Worm (Caenorhabditis elegans): ENCODE measurements around the gene C17B7.9.

ce11 chrV:3346434-3347019, 14.6 kb upstream of the C17B7.9 start, which contains the start of gene fbxa-65:
- no peak for TF ChIP-seq unc-3 (GFP tag; conservative IDR thresholded peaks at IDR 0.05)
- TF ChIP-seq unc-3 (tag; optimal IDR thresholded peaks at IDR 0.05) = no peak
- TF ChIP-seq ceh-6 (GFP tag; optimal IDR thresholded peaks at IDR 0.05) = no peak
- no peak for TF ChIP-seq ceh-14 (tag; optimal IDR thresholded peaks at IDR 0.05)
- TF ChIP-seq ahr-1 (tag; optimal IDR thresholded peaks at IDR 0.05) = no peak
- no peak for TF ChIP-seq pros-1 (tag; optimal IDR thresholded peaks at IDR 0.05)
- TF ChIP-seq ceh-24 (tag; optimal IDR thresholded peaks at IDR 0.05) = no peak
- TF ChIP-seq elt-2 (tag; optimal IDR thresholded peaks at IDR 0.05) = no peak
- TF ChIP-seq syd-9 (tag; optimal IDR thresholded peaks at IDR 0.05) = no peak
- no peak for TF ChIP-seq pha-4 (tag; optimal IDR thresholded peaks at IDR 0.05)
- TF ChIP-seq nhr-232 (tag; optimal IDR thresholded peaks at IDR 0.05) = no peak
- TF ChIP-seq tbx-2 (tag; optimal IDR thresholded peaks at IDR 0.05) = no peak
- TF ChIP-seq dve-1 (tag; optimal IDR thresholded peaks at IDR 0.05) = no peak

All from whole organism, late embryonic.